Fruit fly (Drosophila melanogaster) Kc167 (cell line): Measurements from ENCODE around the gene nop5.

Source experiments
- Myc ChIP-seq: fragments of >200 bp; optimal IDR thresholded peaks from 2 replicates; lab custom pipeline; 2017; ENCODE audit warnings: missing external identifiers
- Sin3A ChIP-seq: fragments of >200 bp; optimal IDR thresholded peaks from 2 replicates; lab custom pipeline; 2018; ENCODE audit warnings: missing external identifiers
- h ChIP-seq: fragments of >200 bp; optimal IDR thresholded peaks from 3 replicates; lab custom pipeline; 2018; ENCODE audit warnings: missing external identifiers
- insv ChIP-seq: fragments of >200 bp; optimal IDR thresholded peaks from 3 replicates; lab custom pipeline; 2018; ENCODE audit warnings: missing external identifiers
- psq ChIP-seq: fragments of >200 bp; optimal IDR thresholded peaks from 2 replicates; lab custom pipeline; 2017; ENCODE audit warnings: missing external identifiers
- ttk ChIP-seq: sonication (Bioruptor generic); optimal IDR thresholded peaks from 2 replicates; lab custom pipeline; 2017; ENCODE audit warnings: missing external identifiers

DNA sequence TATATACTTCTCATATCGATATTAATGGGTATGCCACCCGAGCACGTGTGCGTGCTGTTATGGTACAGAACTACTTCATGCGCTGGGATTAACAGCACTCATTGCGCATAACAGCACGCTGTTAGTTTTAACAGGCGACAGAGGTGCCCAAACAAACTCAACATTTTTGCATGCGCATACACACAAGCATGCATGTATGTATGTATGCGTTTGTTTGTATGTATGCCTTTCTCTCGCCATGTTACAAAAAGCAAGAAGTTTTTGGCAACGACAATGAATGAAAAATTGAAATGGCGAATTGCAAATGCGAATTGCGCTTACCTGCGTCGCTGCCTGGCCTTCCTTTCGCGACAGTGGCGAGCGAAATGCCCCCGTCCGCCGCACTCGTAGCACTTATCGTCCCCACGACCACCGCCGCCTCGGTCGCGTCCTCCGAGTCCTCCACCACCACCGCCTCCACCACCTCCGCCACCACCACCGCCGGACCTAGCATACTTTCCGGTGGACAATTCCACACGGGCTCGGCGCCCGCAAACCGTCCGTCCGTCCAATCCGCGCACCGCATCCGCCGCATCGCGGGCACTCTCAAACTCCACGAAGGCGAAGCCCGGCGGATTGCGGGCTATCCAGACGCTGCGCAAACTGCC lies 783 bp upstream of the nop5 start:
- no peak for TF ChIP-seq Sin3A (lab: Kevin White, UChicago)
- TF ChIP-seq ttk (lab: Kevin White, UChicago): no peak
- no peak for TF ChIP-seq psq (lab: Kevin White, UChicago)
- no peak for TF ChIP-seq h (lab: Kevin White, UChicago)
- TF ChIP-seq insv: no peak
- TF ChIP-seq Myc (lab: Kevin White, UChicago): no peak
